Fruit fly (Drosophila melanogaster) whole organism, embryonic: ENCODE data around the gene CG10195.

Experiments
- Bgb ChIP-seq: fragments of 200-800 bp; sonication (Bioruptor generic); IDR thresholded peaks from 2 replicates; pipeline ENCODE4 v1.3.6; 2022; ENCODE audit warnings: missing biosample characterization, missing genetic modification characterization; ENCODE audit not compliant: partially characterized antibody
- CG11398 ChIP-seq: fragments of 200-800 bp; sonication (Bioruptor generic); optimal IDR thresholded peaks from 2 replicates; lab custom pipeline; 2016; ENCODE audit warnings: missing biosample characterization, missing genetic modification characterization
- CG12155 ChIP-seq: fragments of 200-800 bp; sonication (Bioruptor generic); optimal IDR thresholded peaks from 3 replicates; lab custom pipeline; 2016; ENCODE audit warnings: missing biosample characterization, missing genetic modification characterization
- CG12219 ChIP-seq: fragments of 200-800 bp; sonication (Bioruptor generic); optimal IDR thresholded peaks from 3 replicates; lab custom pipeline; 2018; ENCODE audit warnings: missing biosample characterization, mild to moderate bottlenecking, missing genetic modification characterization
- CG13296 ChIP-seq: fragments of 200-800 bp; sonication (Bioruptor generic); optimal IDR thresholded peaks from 3 replicates; lab custom pipeline; 2018; ENCODE audit warnings: missing biosample characterization, mild to moderate bottlenecking, missing genetic modification characterization
- CG1529 ChIP-seq: fragments of 200-800 bp; sonication (Bioruptor generic); optimal IDR thresholded peaks from 3 replicates; lab custom pipeline; 2018; ENCODE audit warnings: missing biosample characterization, missing genetic modification characterization
- CG16863 ChIP-seq: fragments of 200-800 bp; sonication (Bioruptor generic); optimal IDR thresholded peaks from 3 replicates; lab custom pipeline; 2016; ENCODE audit warnings: missing biosample characterization, missing genetic modification characterization
- CG17328 ChIP-seq: fragments of 200-800 bp; sonication (Bioruptor generic); IDR thresholded peaks from 2 replicates; pipeline ENCODE4 v1.3.6; 2022; ENCODE audit warnings: missing biosample characterization, missing genetic modification characterization
- CG18599 ChIP-seq: fragments of 200-800 bp; sonication (Bioruptor generic); optimal IDR thresholded peaks from 3 replicates; lab custom pipeline; 2017; ENCODE audit warnings: missing biosample characterization, missing genetic modification characterization, mild to moderate bottlenecking, moderate library complexity, missing genetic modification reagents
- CG18619 ChIP-seq: fragments of 200-800 bp; sonication (Bioruptor generic); optimal IDR thresholded peaks from 3 replicates; lab custom pipeline; 2017; ENCODE audit warnings: missing biosample characterization, mild to moderate bottlenecking, missing genetic modification characterization
- CG2875 ChIP-seq: fragments of 200-800 bp; sonication (Bioruptor generic); optimal IDR thresholded peaks from 2 replicates; lab custom pipeline; 2017; ENCODE audit warnings: missing biosample characterization, mild to moderate bottlenecking, missing genetic modification characterization, missing genetic modification reagents
- CG4707 ChIP-seq: fragments of 200-800 bp; sonication (Bioruptor generic); optimal IDR thresholded peaks from 2 replicates; lab custom pipeline; 2018; ENCODE audit warnings: missing biosample characterization, mild to moderate bottlenecking, missing genetic modification characterization, moderate library complexity
- CG4730 ChIP-seq: fragments of 200-800 bp; sonication (Bioruptor generic); IDR thresholded peaks from 2 replicates; pipeline ENCODE4 v1.3.6; 2022; ENCODE audit warnings: missing biosample characterization, missing genetic modification characterization
- CG4854 ChIP-seq: fragments of 200-800 bp; sonication (Bioruptor generic); optimal IDR thresholded peaks from 2 replicates; lab custom pipeline; 2016; ENCODE audit warnings: missing biosample characterization, missing genetic modification characterization, inconsistent platforms
- CG6791 ChIP-seq: fragments of 200-800 bp; sonication (Bioruptor generic); IDR thresholded peaks from 3 replicates; pipeline ENCODE4 v1.3.6; 2022; ENCODE audit warnings: missing biosample characterization, missing genetic modification characterization; ENCODE audit not compliant: partially characterized antibody
- CG8924 ChIP-seq: fragments of 200-800 bp; optimal IDR thresholded peaks from 3 replicates; lab custom pipeline; 2019; ENCODE audit warnings: missing biosample characterization, mild to moderate bottlenecking, missing genetic modification characterization, moderate library complexity
- D19A ChIP-seq: fragments of 200-800 bp; optimal IDR thresholded peaks from 3 replicates; lab custom pipeline; 2019; ENCODE audit warnings: missing biosample characterization, mild to moderate bottlenecking, missing genetic modification characterization, moderate library complexity
- Dad ChIP-seq: fragments of 200-800 bp; sonication (Bioruptor generic); optimal IDR thresholded peaks from 3 replicates; lab custom pipeline; 2016; ENCODE audit warnings: missing biosample characterization, missing genetic modification characterization
- Dref ChIP-seq: fragments of 200-800 bp; sonication (Bioruptor generic); IDR thresholded peaks from 2 replicates; pipeline ENCODE4 v1.3.6; 2022; ENCODE audit warnings: missing biosample characterization, missing genetic modification characterization
- Elba2 ChIP-seq: fragments of 200-800 bp; sonication (Bioruptor generic); optimal IDR thresholded peaks from 3 replicates; lab custom pipeline; 2016; ENCODE audit warnings: missing biosample characterization, missing genetic modification characterization
- Ets97D ChIP-seq: fragments of 200-800 bp; sonication (Bioruptor generic); optimal IDR thresholded peaks from 3 replicates; lab custom pipeline; 2016; ENCODE audit warnings: missing biosample characterization, missing genetic modification characterization
- Hmr ChIP-seq: fragments of 200-800 bp; sonication (Bioruptor generic); optimal IDR thresholded peaks from 3 replicates; lab custom pipeline; 2017; ENCODE audit warnings: mild to moderate bottlenecking, missing biosample characterization, missing genetic modification reagents, missing genetic modification characterization
- Hsf ChIP-seq: fragments of 200-800 bp; sonication (Bioruptor generic); optimal IDR thresholded peaks from 3 replicates; lab custom pipeline; 2016; ENCODE audit warnings: missing biosample characterization, missing genetic modification characterization
- Max ChIP-seq: fragments of 200-800 bp; sonication (Bioruptor generic); optimal IDR thresholded peaks from 2 replicates; lab custom pipeline; 2016; ENCODE audit warnings: missing biosample characterization, mild to moderate bottlenecking, missing genetic modification characterization
- Nf-YB ChIP-seq: fragments of 200-800 bp; sonication (Bioruptor generic); optimal IDR thresholded peaks from 3 replicates; lab custom pipeline; 2019; ENCODE audit warnings: missing biosample characterization, mild to moderate bottlenecking, missing genetic modification characterization, moderate library complexity
- Oli ChIP-seq: fragments of 200-800 bp; sonication (Bioruptor generic); optimal IDR thresholded peaks from 2 replicates; lab custom pipeline; 2018; ENCODE audit warnings: missing biosample characterization, mild to moderate bottlenecking, missing genetic modification characterization, moderate library complexity
- PHDP ChIP-seq: fragments of 200-800 bp; sonication (Bioruptor generic); optimal IDR thresholded peaks from 3 replicates; lab custom pipeline; 2018; ENCODE audit warnings: missing biosample characterization, mild to moderate bottlenecking, missing genetic modification characterization, moderate library complexity
- Sox100B ChIP-seq: fragments of 200-800 bp; sonication (Bioruptor generic); optimal IDR thresholded peaks from 3 replicates; lab custom pipeline; 2018; ENCODE audit warnings: missing biosample characterization, mild to moderate bottlenecking, missing genetic modification characterization
- Taf1 ChIP-seq: fragments of 200-800 bp; sonication (Bioruptor generic); IDR thresholded peaks from 2 replicates; pipeline ENCODE4 v1.3.6; 2022; ENCODE audit warnings: missing biosample characterization, missing genetic modification characterization
- bigmax ChIP-seq: fragments of 200-800 bp; sonication (Bioruptor generic); optimal IDR thresholded peaks from 2 replicates; lab custom pipeline; 2018; ENCODE audit warnings: missing biosample characterization, mild to moderate bottlenecking, missing genetic modification characterization
- cas ChIP-seq: fragments of 200-800 bp; sonication (Bioruptor generic); IDR thresholded peaks from 2 replicates; pipeline ENCODE4 v1.3.6; 2022; ENCODE audit warnings: missing biosample characterization, missing genetic modification characterization
- da ChIP-seq: fragments of 200-800 bp; sonication (Bioruptor generic); optimal IDR thresholded peaks from 2 replicates; lab custom pipeline; 2016; ENCODE audit warnings: missing biosample characterization, missing genetic modification characterization
- dysf ChIP-seq: fragments of 200-800 bp; sonication (Bioruptor generic); IDR thresholded peaks from 3 replicates; pipeline ENCODE4 v1.3.6; 2022; ENCODE audit warnings: missing biosample characterization, missing genetic modification characterization
- exex ChIP-seq: fragments of 200-800 bp; sonication (Bioruptor generic); optimal IDR thresholded peaks from 4 replicates; lab custom pipeline; 2018; ENCODE audit warnings: missing biosample characterization, mild to moderate bottlenecking, missing genetic modification characterization, moderate library complexity
- fd102C ChIP-seq: fragments of 200-800 bp; sonication (Bioruptor generic); optimal IDR thresholded peaks from 2 replicates; lab custom pipeline; 2018; ENCODE audit warnings: missing biosample characterization, mild to moderate bottlenecking, missing genetic modification characterization, moderate library complexity
- fru ChIP-seq: fragments of >200 bp; optimal IDR thresholded peaks from 2 replicates; lab custom pipeline; 2017
- gce ChIP-seq: fragments of 200-800 bp; sonication (Bioruptor generic); IDR thresholded peaks from 3 replicates; pipeline ENCODE4 v1.3.6; 2022; ENCODE audit warnings: missing biosample characterization, missing genetic modification characterization
- jigr1 ChIP-seq: fragments of 200-800 bp; sonication (Bioruptor generic); IDR thresholded peaks from 3 replicates; pipeline ENCODE4 v1.3.6; 2022; ENCODE audit warnings: missing biosample characterization, missing genetic modification characterization
- lbe ChIP-seq: fragments of 200-800 bp; sonication (Bioruptor generic); optimal IDR thresholded peaks from 2 replicates; lab custom pipeline; 2016; ENCODE audit warnings: missing biosample characterization, mild to moderate bottlenecking, missing genetic modification characterization
- nau ChIP-seq: fragments of 200-800 bp; sonication (Bioruptor generic); optimal IDR thresholded peaks from 3 replicates; lab custom pipeline; 2017; ENCODE audit warnings: missing biosample characterization, mild to moderate bottlenecking, missing genetic modification characterization, missing genetic modification reagents
- oc ChIP-seq: fragments of 200-800 bp; sonication (Bioruptor generic); optimal IDR thresholded peaks from 2 replicates; lab custom pipeline; 2018; ENCODE audit warnings: missing biosample characterization, mild to moderate bottlenecking, missing genetic modification characterization, moderate library complexity
- peb ChIP-seq: fragments of 200-800 bp; sonication (Bioruptor generic); IDR thresholded peaks from 2 replicates; pipeline ENCODE4 v1.3.6; 2022; ENCODE audit warnings: missing biosample characterization, missing genetic modification characterization
- pho ChIP-seq: fragments of 200-800 bp; sonication (Bioruptor generic); optimal IDR thresholded peaks from 2 replicates; lab custom pipeline; 2016; ENCODE audit warnings: missing biosample characterization, missing genetic modification characterization
- sim ChIP-seq: fragments of 200-800 bp; sonication (Bioruptor generic); IDR thresholded peaks from 2 replicates; pipeline ENCODE4 v1.3.6; 2022; ENCODE audit warnings: missing biosample characterization, missing genetic modification characterization
- sna ChIP-seq: fragments of 200-800 bp; sonication (Bioruptor generic); IDR thresholded peaks from 2 replicates; pipeline ENCODE4 v1.3.6; 2022; ENCODE audit warnings: missing biosample characterization, missing genetic modification characterization; ENCODE audit not compliant: partially characterized antibody
- sug ChIP-seq: fragments of 200-800 bp; optimal IDR thresholded peaks from 2 replicates; lab custom pipeline; 2019; ENCODE audit warnings: missing biosample characterization, mild to moderate bottlenecking, missing genetic modification characterization, moderate library complexity
- unpg ChIP-seq: fragments of 200-800 bp; sonication (Bioruptor generic); optimal IDR thresholded peaks from 3 replicates; lab custom pipeline; 2018; ENCODE audit warnings: missing biosample characterization, mild to moderate bottlenecking, missing genetic modification characterization, moderate library complexity
- zen ChIP-seq: fragments of 200-800 bp; sonication (Bioruptor generic); optimal IDR thresholded peaks from 3 replicates; lab custom pipeline; 2018; ENCODE audit warnings: missing biosample characterization, mild to moderate bottlenecking, missing genetic modification characterization, moderate library complexity
- zfh2 ChIP-seq: fragments of 200-800 bp; sonication (Bioruptor generic); optimal IDR thresholded peaks from 2 replicates; lab custom pipeline; 2016; ENCODE audit warnings: missing biosample characterization, missing genetic modification characterization

The CG10195 gene

dm6 chr2L:19492934-19493686 lies 8.6 kb upstream of the CG10195 start, which contains the start of the genes swm and Ctu2 (continued):
- TF ChIP-seq fru (lab: Kevin White, UChicago): no peak
- TF ChIP-seq CG12219 (GFP tag; lab: Kevin White, UChicago): no peak
- peak; percentile 68 for TF ChIP-seq CG13296 (GFP tag; lab: Kevin White, UChicago)
- TF ChIP-seq CG1529 (GFP tag; lab: Kevin White, UChicago): no peak
- no peak for TF ChIP-seq CG16863 (GFP tag; lab: Kevin White, UChicago)
- peak; percentile 52; the same call in 2 of the 3 replicates for TF ChIP-seq CG6791 (GFP tag; lab: Robert Waterston, UW)
- peak; percentile 57; the same call in 1 of the 2 replicates for TF ChIP-seq Bgb (GFP tag; lab: Robert Waterston, UW)
- no peak for TF ChIP-seq sim (GFP tag; lab: Robert Waterston, UW)
- peak; percentile 90 for TF ChIP-seq Elba2 (GFP tag; lab: Kevin White, UChicago)
- peak; percentile 61; the same call in 2 of the 3 replicates for TF ChIP-seq dysf (GFP tag; lab: Robert Waterston, UW)
- TF ChIP-seq exex: peak; percentile 50
- no peak for TF ChIP-seq CG4730 (GFP tag; lab: Robert Waterston, UW)
- peak; percentile 2 for TF ChIP-seq Max (GFP tag; lab: Kevin White, UChicago)
- TF ChIP-seq zfh2 (GFP tag; lab: Kevin White, UChicago): peak; percentile 7
- TF ChIP-seq fd102C (GFP tag; lab: Kevin White, UChicago): no peak
- TF ChIP-seq Oli: no peak
- no peak for TF ChIP-seq D19A (tag; lab: Kevin White, UChicago)
- TF ChIP-seq zen (tag; lab: Kevin White, UChicago): peak; percentile 48
- TF ChIP-seq Ets97D (GFP tag; lab: Kevin White, UChicago): no peak
- no peak for TF ChIP-seq da (GFP tag; lab: Kevin White, UChicago)
- no peak for TF ChIP-seq nau (GFP tag; lab: Kevin White, UChicago)
- no peak for TF ChIP-seq Dad (GFP tag; lab: Kevin White, UChicago)
- TF ChIP-seq CG4854 (GFP tag; lab: Kevin White, UChicago): no peak
- peak; percentile 49 for TF ChIP-seq Nf-YB
- peak; percentile 81 for TF ChIP-seq Dref (GFP tag; lab: Robert Waterston, UW)
- no peak for TF ChIP-seq pho (GFP tag; lab: Kevin White, UChicago)
- no peak for TF ChIP-seq jigr1
- peak; percentile 76 for TF ChIP-seq unpg (GFP tag; lab: Kevin White, UChicago)
- no peak for TF ChIP-seq peb (GFP tag; lab: Robert Waterston, UW)
- no peak; the same call in 1 of the 2 replicates for TF ChIP-seq Taf1
- TF ChIP-seq CG8924 (tag; lab: Kevin White, UChicago): peak; percentile 82
- peak; percentile 75 for TF ChIP-seq PHDP (tag; lab: Kevin White, UChicago)
- TF ChIP-seq CG11398 (GFP tag; lab: Kevin White, UChicago): no peak
- peak; percentile 27 for TF ChIP-seq lbe (GFP tag; lab: Kevin White, UChicago)
- TF ChIP-seq CG18599 (GFP tag; lab: Kevin White, UChicago): no peak
- peak; percentile 67; the same call in 1 of the 2 replicates for TF ChIP-seq sna (GFP tag; lab: Robert Waterston, UW)
- TF ChIP-seq oc (tag; lab: Kevin White, UChicago): peak; percentile 37
- TF ChIP-seq CG2875 (GFP tag; lab: Kevin White, UChicago): no peak
- no peak; the same call in 1 of the 2 replicates for TF ChIP-seq CG17328 (GFP tag; lab: Robert Waterston, UW)
- no peak for TF ChIP-seq Hmr (GFP tag; lab: Kevin White, UChicago)
- TF ChIP-seq Hsf: no peak
- no peak for TF ChIP-seq gce (GFP tag; lab: Robert Waterston, UW)
- no peak for TF ChIP-seq bigmax (GFP tag; lab: Kevin White, UChicago)
- no peak for TF ChIP-seq CG4707 (GFP tag; lab: Kevin White, UChicago)
- TF ChIP-seq cas (GFP tag; lab: Robert Waterston, UW): no peak
- TF ChIP-seq CG12155 (GFP tag; lab: Kevin White, UChicago): peak; percentile 60
- TF ChIP-seq sug: peak; percentile 85
- no peak for TF ChIP-seq Sox100B (GFP tag; lab: Kevin White, UChicago)
- TF ChIP-seq CG18619 (GFP tag; lab: Kevin White, UChicago): peak; percentile 60
